Worm (Caenorhabditis elegans) whole organism, young adult: ENCODE data around the gene C40H1.7.

ENCODE experiments used
- B0336.3 ChIP-seq: fragments of 200-800 bp; sonication (Bioruptor generic); IDR thresholded peaks from 2 replicates; pipeline ENCODE4 v1.3.6; 2022; ENCODE audit warnings: missing genetic modification characterization, missing compliant biosample characterization
- F39B2.1 ChIP-seq: fragments of 200-800 bp; sonication (Bioruptor generic); IDR thresholded peaks from 2 replicates; pipeline ENCODE4 v1.3.6; 2022; ENCODE audit warnings: missing genetic modification reagents, missing genetic modification characterization, missing compliant biosample characterization
- F52B5.7 ChIP-seq: sonication (generic microtip); optimal IDR thresholded peaks from 2 replicates; lab custom pipeline; 2016; ENCODE audit warnings: mild to moderate bottlenecking, missing genetic modification characterization, missing compliant biosample characterization
- F57A8.1 ChIP-seq: fragments of 200-800 bp; sonication (Bioruptor generic); optimal IDR thresholded peaks from 2 replicates; lab custom pipeline; 2018; ENCODE audit warnings: mild to moderate bottlenecking, missing genetic modification characterization, moderate library complexity, missing compliant biosample characterization
- F57C9.4 ChIP-seq: sonication (generic microtip); optimal IDR thresholded peaks from 2 replicates; lab custom pipeline; 2017; ENCODE audit warnings: mild to moderate bottlenecking, missing genetic modification characterization, missing compliant biosample characterization
- T07F8.4 ChIP-seq: sonication (generic microtip); optimal IDR thresholded peaks from 2 replicates; lab custom pipeline; 2016; ENCODE audit warnings: mild to moderate bottlenecking, missing genetic modification characterization, moderate library complexity, missing compliant biosample characterization
- Y56A3A.18 ChIP-seq: fragments of 200-800 bp; sonication (Bioruptor generic); IDR thresholded peaks from 2 replicates; pipeline ENCODE4 v1.3.6; 2022; ENCODE audit warnings: missing genetic modification reagents, missing genetic modification characterization, missing compliant biosample characterization
- Y67H2A.10 ChIP-seq: fragments of 200-800 bp; sonication (Bioruptor generic); conservative IDR thresholded peaks from 2 replicates; pipeline ENCODE4 v1.3.6; 2022; ENCODE audit warnings: missing genetic modification reagents, missing genetic modification characterization, missing compliant biosample characterization
- Y95B8A.8 ChIP-seq: fragments of 200-800 bp; sonication (Bioruptor generic); IDR thresholded peaks from 2 replicates; pipeline ENCODE4 v1.3.6; 2022; ENCODE audit warnings: missing genetic modification reagents, missing genetic modification characterization, missing compliant biosample characterization
- ama-1 ChIP-seq, 3 experiments: fragments of 150-350 bp in 1 of 3; sonication (generic microtip) in 2 of 3; optimal IDR thresholded peaks; 2 replicates each; lab custom pipeline; 2014 to 2018; ENCODE audit warnings: missing biosample characterization in 2 of 3, missing genetic modification characterization in 2 of 3, missing genetic modification reagents in 2 of 3
- atf-7 ChIP-seq: sonication (generic microtip); optimal IDR thresholded peaks from 2 replicates; lab custom pipeline; 2017; ENCODE audit warnings: mild to moderate bottlenecking, missing genetic modification characterization, missing compliant biosample characterization
- attf-3 ChIP-seq: fragments of 200-800 bp; sonication (Bioruptor generic); conservative IDR thresholded peaks from 2 replicates; pipeline ENCODE4 v1.3.6; 2022; ENCODE audit warnings: missing genetic modification reagents, missing genetic modification characterization, missing compliant biosample characterization
- attf-6 ChIP-seq: fragments of 200-800 bp; sonication (Bioruptor generic); IDR thresholded peaks from 2 replicates; pipeline ENCODE4 v1.3.6; 2022; ENCODE audit warnings: missing genetic modification reagents, missing genetic modification characterization, missing compliant biosample characterization
- bed-1 ChIP-seq: fragments of 200-800 bp; sonication (Bioruptor generic); IDR thresholded peaks from 2 replicates; pipeline ENCODE4 v1.3.6; 2022; ENCODE audit warnings: missing genetic modification reagents, missing genetic modification characterization, missing compliant biosample characterization
- ccch-3 ChIP-seq: fragments of 200-800 bp; sonication (Bioruptor generic); optimal IDR thresholded peaks from 2 replicates; lab custom pipeline; 2018; ENCODE audit warnings: mild to moderate bottlenecking, missing genetic modification characterization, missing compliant biosample characterization
- cebp-2 ChIP-seq: fragments of 200-800 bp; sonication (Bioruptor generic); IDR thresholded peaks from 2 replicates; pipeline ENCODE4 v1.3.6; 2022; ENCODE audit warnings: missing genetic modification characterization, missing compliant biosample characterization
- ceh-58 ChIP-seq: fragments of 200-800 bp; sonication (Bioruptor generic); IDR thresholded peaks from 2 replicates; pipeline ENCODE4 v1.3.6; 2022; ENCODE audit warnings: missing genetic modification characterization, missing compliant biosample characterization
- ceh-79 ChIP-seq: sonication (generic microtip); optimal IDR thresholded peaks from 2 replicates; lab custom pipeline; 2017; ENCODE audit warnings: mild to moderate bottlenecking, missing genetic modification characterization, missing compliant biosample characterization
- chd-7 ChIP-seq: sonication (generic microtip); optimal IDR thresholded peaks from 2 replicates; lab custom pipeline; 2016; ENCODE audit warnings: mild to moderate bottlenecking, missing genetic modification characterization, moderate library complexity, missing compliant biosample characterization
- fkh-3 ChIP-seq: sonication (generic microtip); optimal IDR thresholded peaks from 2 replicates; lab custom pipeline; 2016; ENCODE audit warnings: mild to moderate bottlenecking, missing genetic modification characterization, missing compliant biosample characterization
- hlh-12 ChIP-seq: sonication (generic microtip); optimal IDR thresholded peaks from 2 replicates; lab custom pipeline; 2016; ENCODE audit warnings: missing genetic modification characterization, missing compliant biosample characterization
- hmg-20 ChIP-seq: fragments of 200-800 bp; sonication (Bioruptor generic); IDR thresholded peaks from 2 replicates; pipeline ENCODE4 v1.3.6; 2022; ENCODE audit warnings: missing genetic modification reagents, missing genetic modification characterization, missing compliant biosample characterization
- let-526 ChIP-seq: fragments of 200-800 bp; sonication (Bioruptor generic); IDR thresholded peaks from 2 replicates; pipeline ENCODE4 v1.3.6; 2022; ENCODE audit warnings: missing genetic modification reagents, missing genetic modification characterization, missing compliant biosample characterization
- lin-26 ChIP-seq: fragments of 200-800 bp; sonication (Bioruptor generic); IDR thresholded peaks from 2 replicates; pipeline ENCODE4 v1.3.6; 2022; ENCODE audit warnings: missing genetic modification reagents, missing genetic modification characterization, missing compliant biosample characterization
- madf-6 ChIP-seq: fragments of 200-800 bp; sonication (Bioruptor generic); IDR thresholded peaks from 2 replicates; pipeline ENCODE4 v1.3.6; 2022; ENCODE audit warnings: missing genetic modification reagents, missing genetic modification characterization, missing compliant biosample characterization
- mcd-1 ChIP-seq: fragments of 200-800 bp; sonication (Bioruptor generic); IDR thresholded peaks from 2 replicates; pipeline ENCODE4 v1.3.6; 2022; ENCODE audit warnings: missing genetic modification reagents, missing genetic modification characterization, missing compliant biosample characterization
- mxl-1 ChIP-seq: sonication (generic microtip); optimal IDR thresholded peaks from 2 replicates; lab custom pipeline; 2016; ENCODE audit warnings: missing genetic modification characterization, missing compliant biosample characterization
- nfyb-1 ChIP-seq: fragments of 200-800 bp; sonication (Bioruptor generic); IDR thresholded peaks from 2 replicates; pipeline ENCODE4 v1.3.6; 2022; ENCODE audit warnings: missing genetic modification reagents, missing genetic modification characterization, missing compliant biosample characterization
- nhr-27 ChIP-seq: fragments of 200-800 bp; sonication (Bioruptor generic); optimal IDR thresholded peaks from 2 replicates; lab custom pipeline; 2018; ENCODE audit warnings: mild to moderate bottlenecking, missing genetic modification characterization, moderate library complexity, missing compliant biosample characterization
- nhr-80 ChIP-seq: sonication (generic microtip); optimal IDR thresholded peaks from 2 replicates; lab custom pipeline; 2016; ENCODE audit warnings: missing genetic modification characterization, missing compliant biosample characterization
- pbrm-1 ChIP-seq: fragments of 200-800 bp; sonication (Bioruptor generic); IDR thresholded peaks from 2 replicates; pipeline ENCODE4 v1.3.6; 2022; ENCODE audit warnings: missing genetic modification reagents, missing genetic modification characterization, missing compliant biosample characterization
- rpc-1 ChIP-seq, 2 experiments: fragments of 150-350 bp in 1 of 2; sonication (generic microtip) in 1 of 2; optimal IDR thresholded peaks; 2 replicates each; lab custom pipeline; 2014 to 2018; ENCODE audit warnings: missing biosample characterization in 1 of 2, missing genetic modification characterization in 1 of 2, missing genetic modification reagents in 1 of 2, missing genotype in 1 of 2
- snpc-3.4 ChIP-seq: sonication (generic microtip); optimal IDR thresholded peaks from 2 replicates; lab custom pipeline; 2017; ENCODE audit warnings: missing genetic modification characterization, mild to moderate bottlenecking, missing compliant biosample characterization, antibody characterized with exemption, moderate library complexity, missing genotype, missing genetic modification reagents
- somi-1 ChIP-seq: fragments of 200-800 bp; sonication (Bioruptor generic); optimal IDR thresholded peaks from 2 replicates; lab custom pipeline; 2018; ENCODE audit warnings: mild to moderate bottlenecking, missing genetic modification characterization, missing compliant biosample characterization
- tbp1 ChIP-seq: fragments of 200-800 bp; sonication (Bioruptor generic); optimal IDR thresholded peaks from 2 replicates; lab custom pipeline; 2018; ENCODE audit warnings: mild to moderate bottlenecking, missing genetic modification characterization, missing compliant biosample characterization
- unc-130 ChIP-seq: sonication (generic microtip); optimal IDR thresholded peaks from 2 replicates; lab custom pipeline; 2016; ENCODE audit warnings: missing genetic modification reagents, missing genetic modification characterization, missing compliant biosample characterization
- ztf-18 ChIP-seq: sonication (generic microtip); optimal IDR thresholded peaks from 2 replicates; lab custom pipeline; 2016; ENCODE audit warnings: missing genotype, mild to moderate bottlenecking, missing genetic modification characterization, missing compliant biosample characterization
- ztf-22 ChIP-seq: fragments of 200-800 bp; sonication (Bioruptor generic); optimal IDR thresholded peaks from 2 replicates; lab custom pipeline; 2018; ENCODE audit warnings: mild to moderate bottlenecking, missing genetic modification characterization, moderate library complexity, missing compliant biosample characterization
- ztf-25 ChIP-seq: fragments of 200-800 bp; sonication (Bioruptor generic); IDR thresholded peaks from 2 replicates; pipeline ENCODE4 v1.3.6; 2022; ENCODE audit warnings: missing genetic modification reagents, missing genetic modification characterization, missing compliant biosample characterization
- ztf-3 ChIP-seq: fragments of 200-800 bp; sonication (Bioruptor generic); optimal IDR thresholded peaks from 2 replicates; lab custom pipeline; 2018; ENCODE audit warnings: mild to moderate bottlenecking, missing genetic modification characterization, missing compliant biosample characterization
- ztf-6 ChIP-seq: fragments of 200-800 bp; sonication (Bioruptor generic); IDR thresholded peaks from 2 replicates; pipeline ENCODE4 v1.3.6; 2022; ENCODE audit warnings: missing genetic modification reagents, missing genetic modification characterization, missing compliant biosample characterization

C40H1.7 gene

ce11 chrIII:9326528-9326927 is 1.7 kb downstream of the C40H1.7 start (continued):
- TF ChIP-seq ztf-6 (GFP tag; lab: Robert Waterston, UW) (no peak), F57A8.1 (no peak), tbp1 (peak; percentile 22), ztf-25 (no peak), ztf-18 (no peak), bed-1 (no peak), Y67H2A.10 (GFP tag; lab: Robert Waterston, UW) (no peak), ama-1 (optimal IDR thresholded peaks at IDR 0.05; lab: Kevin White, UChicago) (no peak), ama-1 (GFP tag; optimal IDR thresholded peaks at IDR 0.05; lab: Kevin White, UChicago) (no peak), ztf-22 (GFP tag; lab: Kevin White, UChicago) (peak; percentile 47), attf-3 (GFP tag; lab: Robert Waterston, UW) (no peak), hmg-20 (no peak), unc-130 (no peak), ceh-58 (GFP tag; lab: Robert Waterston, UW) (no peak), lin-26 (GFP tag; lab: Robert Waterston, UW) (no peak), nhr-27 (tag; lab: Kevin White, UChicago) (no peak), atf-7 (peak; percentile 61)

ce11 chrIII:9327910-9328309 is 3.1 kb downstream of the C40H1.7 start:
- no peak for TF ChIP-seq F39B2.1
- TF ChIP-seq ztf-22 (GFP tag; lab: Kevin White, UChicago), result no peak

ce11 chrIII:9328732-9329131 is 3.9 kb downstream of the C40H1.7 start:
- no peak for TF ChIP-seq mxl-1 (tag; lab: Kevin White, UChicago)
- TF ChIP-seq F52B5.7 (tag; lab: Kevin White, UChicago), result no peak
- no peak for TF ChIP-seq Y95B8A.8
- no peak for TF ChIP-seq somi-1 (GFP tag; lab: Kevin White, UChicago)
- no peak for TF ChIP-seq B0336.3 (GFP tag; lab: Robert Waterston, UW)
- TF ChIP-seq nfyb-1 (GFP tag; lab: Robert Waterston, UW), result no peak
- no peak for TF ChIP-seq snpc-3.4
- no peak for TF ChIP-seq ceh-79
- no peak for TF ChIP-seq hlh-12
- no peak for TF ChIP-seq Y56A3A.18 (GFP tag; lab: Robert Waterston, UW)
- TF ChIP-seq cebp-2 (GFP tag; lab: Robert Waterston, UW), result no peak
- no peak for TF ChIP-seq ztf-3 (GFP tag; lab: Kevin White, UChicago)
- no peak for TF ChIP-seq let-526

- TF ChIP-seq mcd-1 (no peak), T07F8.4 (tag; lab: Kevin White, UChicago) (no peak), chd-7 (tag; lab: Kevin White, UChicago) (no peak)
These were observed 4.4 kb downstream of the C40H1.7 start, which contains the start of gene C40H1.3 for ce11 chrIII:9329266-9329665. TSS of gene C40H1.3 (minus strand) at chrIII:9329366.

ce11 chrIII:9329790-9330366 is 5.1 kb downstream of the C40H1.7 start, which contains the start of gene ttr-5:
TSS of gene ttr-5 (plus strand) at chrIII:9330316.
- TF ChIP-seq fkh-3 (tag; lab: Kevin White, UChicago), result no peak
- no peak for TF ChIP-seq T07F8.4 (tag; lab: Kevin White, UChicago)
- TF ChIP-seq F57C9.4 (tag; lab: Kevin White, UChicago), result no peak
- TF ChIP-seq rpc-1 (optimal IDR thresholded peaks at IDR 0.05; lab: Kevin White, UChicago), result no peak
- no peak for TF ChIP-seq rpc-1 (tag; optimal IDR thresholded peaks at IDR 0.05; lab: Kevin White, UChicago)
- TF ChIP-seq nhr-80 (tag; lab: Kevin White, UChicago), result no peak
- TF ChIP-seq madf-6 (GFP tag; lab: Robert Waterston, UW), result no peak
- no peak for TF ChIP-seq attf-6 (GFP tag; lab: Robert Waterston, UW)
- no peak for TF ChIP-seq nhr-27 (tag; lab: Kevin White, UChicago)
- TF ChIP-seq snpc-3.4, result no peak
- no peak for TF ChIP-seq chd-7 (tag; lab: Kevin White, UChicago)
- no peak for TF ChIP-seq ccch-3 (GFP tag; lab: Kevin White, UChicago)
- TF ChIP-seq bed-1, result no peak
- TF ChIP-seq mcd-1, result no peak
- no peak for TF ChIP-seq pbrm-1
